Fruit fly (Drosophila melanogaster) whole organism, wandering third instar larva: ENCODE measurements around the gene Nedd4.

Experiments
- HLH106 ChIP-seq: fragments of 200-800 bp; optimal IDR thresholded peaks from 3 replicates; lab custom pipeline; 2019; ENCODE audit warnings: missing biosample characterization, mild to moderate bottlenecking, missing genetic modification characterization, moderate library complexity
- Mio ChIP-seq: sonication (Bioruptor generic); optimal IDR thresholded peaks from 2 replicates; lab custom pipeline; 2016; ENCODE audit warnings: missing biosample characterization, missing genetic modification characterization
- tai ChIP-seq: sonication (Bioruptor generic); optimal IDR thresholded peaks from 2 replicates; lab custom pipeline; 2016; ENCODE audit warnings: missing biosample characterization, missing genetic modification characterization
- usp ChIP-seq: fragments of >200 bp; optimal IDR thresholded peaks from 2 replicates; lab custom pipeline; 2017; ENCODE audit warnings: missing biosample characterization, missing genetic modification characterization

- no peak for TF ChIP-seq tai (GFP tag; lab: Kevin White, UChicago)
- TF ChIP-seq usp (GFP tag; lab: Kevin White, UChicago): no peak
- no peak for TF ChIP-seq Mio (GFP tag; lab: Kevin White, UChicago)
- no peak for TF ChIP-seq HLH106 (tag; lab: Kevin White, UChicago)
Observed at dm6 chr3L:17563133-17563532, 33.3 kb downstream of the Nedd4 start.
